Worm (Caenorhabditis elegans) whole organism, L4/young adult: ENCODE data around the gene ugtp-1.

ENCODE experiments used
- W03F9.2 ChIP-seq: fragments of 150-350 bp; optimal IDR thresholded peaks from 2 replicates; lab custom pipeline; 2014; ENCODE audit warnings: missing biosample characterization, missing genetic modification characterization
- him-1 ChIP-seq: sonication (generic microtip); optimal IDR thresholded peaks from 2 replicates; lab custom pipeline; 2016; ENCODE audit warnings: missing genotype, missing genetic modification reagents, missing genetic modification characterization, missing compliant biosample characterization

DNA sequence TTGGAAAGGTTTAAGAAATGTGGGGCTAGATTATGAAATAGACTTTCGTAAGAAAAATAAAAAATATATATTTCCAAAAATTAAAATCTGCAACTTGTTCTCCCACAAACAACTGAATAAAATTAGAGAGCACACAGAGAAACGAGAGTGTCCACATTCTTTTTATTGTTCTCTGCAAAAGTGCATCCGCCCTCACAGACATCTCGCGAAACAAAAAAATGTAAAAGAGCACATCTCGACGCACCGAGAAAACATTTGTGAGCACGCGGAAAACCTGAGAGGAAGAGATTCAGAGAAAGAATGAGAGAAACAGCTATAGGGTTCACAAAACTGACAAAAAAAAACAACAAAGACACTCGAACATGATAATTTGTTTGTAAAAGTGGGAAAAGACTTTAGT is 31.6 kb upstream of the ugtp-1 start:
- TF ChIP-seq W03F9.2 (tag; lab: Kevin White, UChicago) (no peak), him-1 (tag; lab: Kevin White, UChicago) (no peak)
